Worm (Caenorhabditis elegans) whole organism, L1 larva: ENCODE measurements around the gene art-1.

ENCODE experiments used
- C04F5.9 ChIP-seq: sonication (generic microtip); optimal IDR thresholded peaks from 2 replicates; lab custom pipeline; 2016; ENCODE audit warnings: missing genetic modification characterization, missing compliant biosample characterization
- C16A3.4 ChIP-seq: fragments of 150-350 bp; optimal IDR thresholded peaks from 2 replicates; lab custom pipeline; 2014; ENCODE audit warnings: missing biosample characterization, missing genetic modification characterization
- C34B4.2 ChIP-seq: sonication (generic microtip); optimal IDR thresholded peaks from 2 replicates; lab custom pipeline; 2017; ENCODE audit warnings: mild to moderate bottlenecking, missing genetic modification characterization, missing compliant biosample characterization
- F16B12.6 ChIP-seq: fragments of 150-350 bp; optimal IDR thresholded peaks from 2 replicates; lab custom pipeline; 2014; ENCODE audit warnings: missing biosample characterization, missing genetic modification characterization
- Y116A8C.19 ChIP-seq: sonication (generic microtip); optimal IDR thresholded peaks from 2 replicates; lab custom pipeline; 2016; ENCODE audit warnings: missing compliant biosample characterization, missing genetic modification characterization, borderline replicate concordance
- aly-2 ChIP-seq: fragments of 150-350 bp; optimal IDR thresholded peaks from 2 replicates; lab custom pipeline; 2014; ENCODE audit warnings: missing biosample characterization, missing genetic modification characterization
- blmp-1 ChIP-seq: fragments of 150-350 bp; optimal IDR thresholded peaks from 2 replicates; lab custom pipeline; 2014; ENCODE audit warnings: missing biosample characterization, missing genetic modification characterization
- ceh-63 ChIP-seq: fragments of 200-800 bp; sonication (Bioruptor generic); optimal IDR thresholded peaks from 2 replicates; lab custom pipeline; 2018; ENCODE audit warnings: mild to moderate bottlenecking, missing genetic modification characterization, missing compliant biosample characterization
- ces-1 ChIP-seq: fragments of 150-350 bp; optimal IDR thresholded peaks from 2 replicates; lab custom pipeline; 2014; ENCODE audit warnings: missing biosample characterization, missing genetic modification reagents, missing genetic modification characterization
- dpl-1 ChIP-seq, 3 experiments: fragments of 150-350 bp in 2 of 3; sonication (generic microtip) in 1 of 3; optimal IDR thresholded peaks; 2 replicates each; lab custom pipeline; 2014 to 2017; ENCODE audit warnings: missing biosample characterization in 3 of 3, missing genetic modification characterization in 3 of 3, missing genetic modification reagents in 3 of 3
- dsc-1 ChIP-seq: sonication (generic microtip); optimal IDR thresholded peaks from 2 replicates; lab custom pipeline; 2016; ENCODE audit warnings: mild to moderate bottlenecking, missing genetic modification characterization, missing compliant biosample characterization
- egl-27 ChIP-seq, 2 experiments: fragments of 150-350 bp in 1 of 2; sonication (generic microtip); optimal IDR thresholded peaks; 3 replicates each; lab custom pipeline; 2017 to 2018; ENCODE audit warnings: missing biosample characterization in 2 of 2, missing genetic modification characterization in 2 of 2, missing genetic modification reagents in 2 of 2
- elt-2 ChIP-seq: sonication (generic microtip); optimal IDR thresholded peaks from 2 replicates; lab custom pipeline; 2016; ENCODE audit warnings: missing genetic modification characterization, mild to moderate bottlenecking, inconsistent platforms, missing compliant biosample characterization, missing genetic modification reagents
- elt-3 ChIP-seq, 6 experiments: fragments of 150-350 bp in 1 of 6; sonication (generic microtip); optimal IDR thresholded peaks; 2 replicates each; lab custom pipeline; 2017 to 2018; ENCODE audit warnings: missing biosample characterization in 6 of 6, missing genetic modification characterization in 6 of 6, inconsistent platforms in 1 of 6
- ets-5 ChIP-seq: fragments of 200-800 bp; sonication (Bioruptor generic); IDR thresholded peaks from 2 replicates; pipeline ENCODE4 v1.3.6; 2022; ENCODE audit warnings: missing genetic modification characterization, missing compliant biosample characterization
- fkh-4 ChIP-seq: sonication (generic microtip); optimal IDR thresholded peaks from 2 replicates; lab custom pipeline; 2016; ENCODE audit warnings: missing compliant biosample characterization, missing genetic modification characterization, borderline replicate concordance
- fkh-8 ChIP-seq: sonication (generic microtip); optimal IDR thresholded peaks from 2 replicates; lab custom pipeline; 2016; ENCODE audit warnings: mild to moderate bottlenecking, missing genetic modification characterization, missing compliant biosample characterization
- fos-1 ChIP-seq: fragments of 150-350 bp; optimal IDR thresholded peaks from 2 replicates; lab custom pipeline; 2014; ENCODE audit warnings: missing biosample characterization, missing genetic modification characterization
- grh-1 ChIP-seq: fragments of 200-800 bp; sonication (Bioruptor generic); IDR thresholded peaks from 2 replicates; pipeline ENCODE4 v1.3.6; 2022; ENCODE audit warnings: missing genetic modification reagents, missing genetic modification characterization, missing compliant biosample characterization
- hlh-17 ChIP-seq: fragments of 200-800 bp; sonication (Bioruptor generic); optimal IDR thresholded peaks from 2 replicates; lab custom pipeline; 2018; ENCODE audit warnings: missing genetic modification characterization, mild to moderate bottlenecking, missing compliant biosample characterization, moderate library complexity, borderline replicate concordance
- hlh-4 ChIP-seq: sonication (generic microtip); optimal IDR thresholded peaks from 2 replicates; lab custom pipeline; 2016; ENCODE audit warnings: mild to moderate bottlenecking, missing genetic modification characterization, missing compliant biosample characterization
- hpl-2 ChIP-seq: fragments of 150-350 bp; optimal IDR thresholded peaks from 2 replicates; lab custom pipeline; 2014; ENCODE audit warnings: missing biosample characterization, missing genetic modification reagents, missing genetic modification characterization
- irx-1 ChIP-seq: sonication (generic microtip); optimal IDR thresholded peaks from 2 replicates; lab custom pipeline; 2016; ENCODE audit warnings: missing genetic modification characterization, missing compliant biosample characterization
- isw-1 ChIP-seq: fragments of 200-800 bp; sonication (Bioruptor generic); IDR thresholded peaks from 2 replicates; pipeline ENCODE4 v1.3.6; 2022; ENCODE audit warnings: missing genetic modification characterization, missing compliant biosample characterization
- jun-1 ChIP-seq: fragments of 150-350 bp; optimal IDR thresholded peaks from 2 replicates; lab custom pipeline; 2014; ENCODE audit warnings: missing biosample characterization, missing genetic modification reagents, missing genetic modification characterization
- lin-13 ChIP-seq: fragments of 150-350 bp; optimal IDR thresholded peaks from 2 replicates; lab custom pipeline; 2014; ENCODE audit warnings: missing biosample characterization, missing genetic modification reagents, missing genetic modification characterization
- lin-14 ChIP-seq: fragments of 200-800 bp; sonication (Bioruptor generic); optimal IDR thresholded peaks from 2 replicates; lab custom pipeline; 2018; ENCODE audit warnings: mild to moderate bottlenecking, missing genetic modification characterization, moderate library complexity, missing compliant biosample characterization
- lin-35 ChIP-seq, 2 experiments: fragments of 150-350 bp; optimal IDR thresholded peaks; 2 replicates each; lab custom pipeline; 2014; ENCODE audit warnings: missing biosample characterization in 2 of 2, missing genetic modification characterization in 2 of 2, missing genetic modification reagents in 2 of 2
- lin-39 ChIP-seq: fragments of 150-350 bp; optimal IDR thresholded peaks from 2 replicates; lab custom pipeline; 2014; ENCODE audit warnings: missing biosample characterization, missing genetic modification reagents, missing genetic modification characterization
- lir-3 ChIP-seq: sonication (generic microtip); optimal IDR thresholded peaks from 2 replicates; lab custom pipeline; 2016; ENCODE audit warnings: mild to moderate bottlenecking, missing genetic modification characterization, moderate library complexity, missing compliant biosample characterization; ENCODE audit not compliant: poor library complexity
- mdl-1 ChIP-seq, 2 experiments: fragments of 150-350 bp; optimal IDR thresholded peaks; 2 replicates each; lab custom pipeline; 2014 to 2017; ENCODE audit warnings: missing biosample characterization in 2 of 2, missing genetic modification characterization in 2 of 2, inconsistent platforms in 1 of 2
- nhr-11 ChIP-seq: fragments of 150-350 bp; optimal IDR thresholded peaks from 2 replicates; lab custom pipeline; 2014; ENCODE audit warnings: missing biosample characterization, missing genetic modification characterization
- nhr-12 ChIP-seq: sonication (generic microtip); optimal IDR thresholded peaks from 2 replicates; lab custom pipeline; 2017; ENCODE audit warnings: missing biosample characterization, missing genetic modification characterization
- nhr-19 ChIP-seq: fragments of 200-800 bp; sonication (Bioruptor generic); conservative IDR thresholded peaks from 2 replicates; pipeline ENCODE4 v1.3.6; 2022; ENCODE audit warnings: missing genetic modification characterization, missing compliant biosample characterization
- nhr-20 ChIP-seq: sonication (generic microtip); optimal IDR thresholded peaks from 2 replicates; lab custom pipeline; 2016; ENCODE audit warnings: mild to moderate bottlenecking, missing genetic modification characterization, missing compliant biosample characterization
- nhr-76 ChIP-seq: sonication (generic microtip); optimal IDR thresholded peaks from 2 replicates; lab custom pipeline; 2017; ENCODE audit warnings: missing biosample characterization, missing genetic modification characterization
- nhr-77 ChIP-seq: fragments of 150-350 bp; optimal IDR thresholded peaks from 2 replicates; lab custom pipeline; 2014; ENCODE audit warnings: missing biosample characterization, missing genetic modification characterization
- nhr-85 ChIP-seq: sonication (generic microtip); peaks from one replicate; lab custom pipeline; 2016; ENCODE audit warnings: missing genetic modification characterization, inconsistent platforms, missing compliant biosample characterization
- pag-3 ChIP-seq: sonication (generic microtip); optimal IDR thresholded peaks from 2 replicates; lab custom pipeline; 2017; ENCODE audit warnings: missing genetic modification characterization, mild to moderate bottlenecking, missing compliant biosample characterization, antibody characterized with exemption, borderline replicate concordance; ENCODE audit not compliant: insufficient read depth
- pqm-1 ChIP-seq: sonication (generic microtip); optimal IDR thresholded peaks from 3 replicates; lab custom pipeline; 2017; ENCODE audit warnings: missing biosample characterization, missing genetic modification characterization
- rnt-1 ChIP-seq: sonication (generic microtip); optimal IDR thresholded peaks from 2 replicates; lab custom pipeline; 2016; ENCODE audit warnings: mild to moderate bottlenecking, missing genetic modification characterization, moderate library complexity, missing compliant biosample characterization
- skn-1 ChIP-seq: fragments of 150-350 bp; optimal IDR thresholded peaks from 2 replicates; lab custom pipeline; 2014; ENCODE audit warnings: missing biosample characterization, missing genetic modification characterization
- snu-23 ChIP-seq: sonication (generic microtip); optimal IDR thresholded peaks from 2 replicates; lab custom pipeline; 2016; ENCODE audit warnings: missing genetic modification characterization, missing compliant biosample characterization
- sox-4 ChIP-seq: sonication (generic microtip); optimal IDR thresholded peaks from 2 replicates; lab custom pipeline; 2016; ENCODE audit warnings: missing genetic modification characterization, missing compliant biosample characterization
- sptf-1 ChIP-seq: fragments of 150-350 bp; optimal IDR thresholded peaks from 2 replicates; lab custom pipeline; 2014; ENCODE audit warnings: missing biosample characterization, missing genetic modification characterization
- tbx-2 ChIP-seq: sonication (generic microtip); optimal IDR thresholded peaks from 2 replicates; lab custom pipeline; 2016; ENCODE audit warnings: missing genetic modification characterization, missing compliant biosample characterization
- unc-130 ChIP-seq: fragments of 150-350 bp; optimal IDR thresholded peaks from 2 replicates; lab custom pipeline; 2017; ENCODE audit warnings: missing biosample characterization, missing genetic modification characterization, inconsistent platforms
- unc-30 ChIP-seq: sonication (generic microtip); optimal IDR thresholded peaks from 2 replicates; lab custom pipeline; 2017; ENCODE audit warnings: missing biosample characterization, missing genetic modification characterization
- unc-62 ChIP-seq: fragments of 150-350 bp; optimal IDR thresholded peaks from 2 replicates; lab custom pipeline; 2014; ENCODE audit warnings: missing biosample characterization, missing genetic modification reagents, missing genetic modification characterization
- unc-98 ChIP-seq: fragments of 200-800 bp; sonication (Bioruptor generic); IDR thresholded peaks from 2 replicates; pipeline ENCODE4 v1.3.6; 2022; ENCODE audit warnings: missing genetic modification characterization, missing compliant biosample characterization
- vab-15 ChIP-seq: sonication (generic microtip); optimal IDR thresholded peaks from 2 replicates; lab custom pipeline; 2017; ENCODE audit warnings: missing genotype, mild to moderate bottlenecking, missing genetic modification characterization, missing compliant biosample characterization
- xbp-1 ChIP-seq: sonication (generic microtip); optimal IDR thresholded peaks from 2 replicates; lab custom pipeline; 2016; ENCODE audit warnings: missing genetic modification characterization, missing compliant biosample characterization
- zip-4 ChIP-seq: fragments of 200-800 bp; sonication (Bioruptor generic); optimal IDR thresholded peaks from 2 replicates; lab custom pipeline; 2018; ENCODE audit warnings: mild to moderate bottlenecking, missing genetic modification characterization, moderate library complexity, missing compliant biosample characterization
- ztf-4 ChIP-seq: fragments of 150-350 bp; optimal IDR thresholded peaks from 2 replicates; lab custom pipeline; 2014; ENCODE audit warnings: missing biosample characterization, missing genetic modification characterization

The art-1 gene

ce11 chrII:6992949-6993348, 20.9 kb upstream of the art-1 start:
- TF ChIP-seq isw-1 (GFP tag; lab: Robert Waterston, UW): peak; percentile 51
- no peak for TF ChIP-seq ets-5 (GFP tag; lab: Robert Waterston, UW)
- TF ChIP-seq unc-30: no peak
- peak; percentile 37 for TF ChIP-seq irx-1 (tag; lab: Kevin White, UChicago)
- TF ChIP-seq egl-27 (tag; optimal IDR thresholded peaks at IDR 0.05; lab: Kevin White, UChicago): no peak
- TF ChIP-seq F16B12.6 (tag; lab: Kevin White, UChicago): no peak
- TF ChIP-seq jun-1 (tag; lab: Kevin White, UChicago): peak; percentile 17
- peak; percentile 41 for TF ChIP-seq snu-23 (GFP tag; lab: Kevin White, UChicago)
- no peak for TF ChIP-seq grh-1 (GFP tag; lab: Robert Waterston, UW)
- no peak for TF ChIP-seq nhr-77
- TF ChIP-seq aly-2 (tag; lab: Kevin White, UChicago): no peak
- TF ChIP-seq blmp-1 (tag; lab: Kevin White, UChicago): no peak
- TF ChIP-seq fkh-8 (tag; lab: Kevin White, UChicago): peak; percentile 85
- TF ChIP-seq unc-98 (GFP tag; lab: Robert Waterston, UW): no peak
- TF ChIP-seq dsc-1 (tag; lab: Kevin White, UChicago): no peak
- no peak for TF ChIP-seq lin-39 (tag; lab: Kevin White, UChicago)
- TF ChIP-seq nhr-19 (GFP tag; lab: Robert Waterston, UW): no peak
- TF ChIP-seq hpl-2: no peak
- TF ChIP-seq C34B4.2 (tag; lab: Kevin White, UChicago): no peak
- peak; percentile 94 for TF ChIP-seq lin-14 (GFP tag; lab: Kevin White, UChicago)
- no peak for TF ChIP-seq fos-1 (tag; lab: Kevin White, UChicago)
- TF ChIP-seq unc-130 (tag; lab: Kevin White, UChicago): no peak
- no peak for TF ChIP-seq C16A3.4 (tag; lab: Kevin White, UChicago)
- TF ChIP-seq ztf-4 (tag; lab: Kevin White, UChicago): no peak
- TF ChIP-seq lin-13 (GFP tag; lab: Kevin White, UChicago): no peak
- TF ChIP-seq zip-4 (GFP tag; lab: Kevin White, UChicago): no peak
- no peak for TF ChIP-seq nhr-76 (tag; lab: Kevin White, UChicago)
- peak in 1 of 3 experiments; percentile 41 for TF ChIP-seq dpl-1 (GFP tag; optimal IDR thresholded peaks at IDR 0.05; lab: Kevin White, UChicago)
- no peak for TF ChIP-seq pag-3 (tag; lab: Kevin White, UChicago)
- peak; percentile 27 for TF ChIP-seq ces-1 (GFP tag; lab: Kevin White, UChicago)
- no peak for TF ChIP-seq mdl-1 (tag; optimal IDR thresholded peaks at IDR 0.05; lab: Kevin White, UChicago)
- TF ChIP-seq nhr-85 (tag; lab: Kevin White, UChicago): no peak
- TF ChIP-seq fkh-4: no peak
- no peak for TF ChIP-seq pqm-1 (tag; lab: Kevin White, UChicago)
- TF ChIP-seq C04F5.9 (tag; lab: Kevin White, UChicago): no peak
- TF ChIP-seq hlh-17 (GFP tag; lab: Kevin White, UChicago): no peak
- TF ChIP-seq ceh-63 (GFP tag; lab: Kevin White, UChicago): no peak
- TF ChIP-seq lin-35 (GFP tag; optimal IDR thresholded peaks at IDR 0.05; lab: Kevin White, UChicago): peak in 1 of 2 experiments; percentile 41
- no peak for TF ChIP-seq Y116A8C.19 (tag; lab: Kevin White, UChicago)
- TF ChIP-seq hlh-4: no peak
- TF ChIP-seq nhr-12 (tag; lab: Kevin White, UChicago): no peak
- TF ChIP-seq elt-2 (tag; lab: Kevin White, UChicago): no peak
- TF ChIP-seq nhr-11: no peak
- no peak for TF ChIP-seq unc-62
- peak; percentile 50 for TF ChIP-seq xbp-1 (tag; lab: Kevin White, UChicago)
- no peak for TF ChIP-seq sox-4 (tag; lab: Kevin White, UChicago)
- TF ChIP-seq sptf-1: no peak
- no peak for TF ChIP-seq skn-1 (tag; lab: Kevin White, UChicago)
- TF ChIP-seq lir-3 (tag; lab: Kevin White, UChicago): no peak
- TF ChIP-seq vab-15: no peak
- no peak for TF ChIP-seq nhr-20
- TF ChIP-seq elt-3 (tag; optimal IDR thresholded peaks at IDR 0.05; lab: Kevin White, UChicago): no peak
- TF ChIP-seq tbx-2 (tag; lab: Kevin White, UChicago): peak; percentile 65
- no peak for TF ChIP-seq rnt-1 (tag; lab: Kevin White, UChicago)
